Worm (Caenorhabditis elegans): ENCODE measurements around the gene srv-21.

- TF ChIP-seq nhr-11 (tag; optimal IDR thresholded peaks at IDR 0.05), result no peak
- no peak for TF ChIP-seq nhr-77 (tag; optimal IDR thresholded peaks at IDR 0.05)
- TF ChIP-seq snpc-4 (tag; optimal IDR thresholded peaks at IDR 0.05), result no peak
- no peak for TF ChIP-seq jun-1 (tag; optimal IDR thresholded peaks at IDR 0.05)
- TF ChIP-seq fkh-10 (GFP tag; optimal IDR thresholded peaks at IDR 0.05), result no peak
- no peak for TF ChIP-seq R02D3.7 (tag; optimal IDR thresholded peaks at IDR 0.05)
- TF ChIP-seq ztf-11 (tag; optimal IDR thresholded peaks at IDR 0.05), result no peak
- TF ChIP-seq fos-1 (tag; optimal IDR thresholded peaks at IDR 0.05), result no peak
- no peak for TF ChIP-seq pha-4 (GFP tag; IDR thresholded peaks at IDR 0.05)
- no peak for TF ChIP-seq pha-4 (tag; optimal IDR thresholded peaks at IDR 0.05)
- TF ChIP-seq lin-39 (tag; optimal IDR thresholded peaks at IDR 0.05), result no peak
- TF ChIP-seq mdl-1 (tag; optimal IDR thresholded peaks at IDR 0.05), result no peak
These were observed 30.9 kb downstream of the srv-21 start, which contains the start of gene sams-4 for ce11 chrIV:5846269-5846668.
